Worm (Caenorhabditis elegans): ENCODE measurements around the gene chdh-1.

ce11 chrII:8742006-8742847 is 43.5 kb upstream of the chdh-1 start:
- TF ChIP-seq ttx-3 (tag; optimal IDR thresholded peaks at IDR 0.05) = no peak
- TF ChIP-seq pqm-1 (tag; optimal IDR thresholded peaks at IDR 0.05) = no peak
- no peak for TF ChIP-seq madf-2 (tag; optimal IDR thresholded peaks at IDR 0.05)
- TF ChIP-seq pat-9 (tag; optimal IDR thresholded peaks at IDR 0.05) = no peak

All from whole organism, late embryonic.